Comparison of ENCODE assay signal across 6 worm cellular contexts in the genomic region with DNA sequence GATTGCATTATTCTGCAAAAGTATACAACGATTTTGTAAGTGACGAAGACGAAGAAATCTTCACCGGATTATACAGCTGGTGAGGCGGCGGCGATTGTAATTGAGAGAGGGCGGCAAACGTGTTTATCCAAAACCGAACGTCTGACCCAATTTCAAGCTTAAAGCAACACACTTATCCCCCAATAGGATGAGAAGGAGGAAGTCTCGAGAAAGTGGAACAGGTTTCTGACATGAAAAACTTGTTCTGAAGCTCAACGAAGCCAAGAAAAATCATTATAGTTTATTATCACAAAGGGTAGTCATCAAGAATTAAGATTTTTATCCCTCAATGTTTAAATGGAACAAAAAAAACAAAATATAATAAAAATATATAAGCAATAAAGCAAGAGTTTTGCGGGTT.
TF ChIP-seq lines count a peak whose summit lies in the region.

A gene (minus strand): TSS at position 143 of the 400 bp plus-strand sequence.

TF ChIP-seq in whole organism, L1 larva, 84 proteins besides CTCF, POLR2A, EP300 and RAD21:
- TF ChIP-seq egl-13 (tag; optimal IDR thresholded peaks at IDR 0.05; lab: Kevin White, UChicago) (no peak), mab-9 (GFP tag; IDR thresholded peaks at IDR 0.05; lab: Robert Waterston, UW) (no peak), lin-13 (GFP tag; optimal IDR thresholded peaks at IDR 0.05; lab: Kevin White, UChicago) (no peak), tlp-1 (tag; optimal IDR thresholded peaks at IDR 0.05; lab: Kevin White, UChicago) (no peak), blmp-1 (tag; optimal IDR thresholded peaks at IDR 0.05; lab: Kevin White, UChicago) (peak; percentile 56), fkh-10 (GFP tag; optimal IDR thresholded peaks at IDR 0.05; lab: Kevin White, UChicago) (no peak)

TF ChIP-seq in whole organism, L2 larva, 48 proteins besides CTCF, POLR2A, EP300 and RAD21:
- TF ChIP-seq crh-2 (tag; optimal IDR thresholded peaks at IDR 0.05; lab: Kevin White, UChicago): no peak
- TF ChIP-seq sem-4 (tag; optimal IDR thresholded peaks at IDR 0.05; lab: Kevin White, UChicago): peak; percentile 54
- peak; percentile 28 for TF ChIP-seq nhr-21 (tag; optimal IDR thresholded peaks at IDR 0.05; lab: Kevin White, UChicago)

TF ChIP-seq in whole organism, L3 larva, 47 proteins besides CTCF, POLR2A, EP300 and RAD21:
- TF ChIP-seq lsy-12 (tag; optimal IDR thresholded peaks at IDR 0.05; lab: Kevin White, UChicago) (no peak), nhr-43 (tag; optimal IDR thresholded peaks at IDR 0.05; lab: Kevin White, UChicago; ENCODE audit: poor library complexity, severe bottlenecking) (peak; percentile 70), mml-1 (tag; optimal IDR thresholded peaks at IDR 0.05; lab: Kevin White, UChicago) (no peak), hmg-11 (tag; optimal IDR thresholded peaks at IDR 0.05; lab: Kevin White, UChicago) (no peak), nhr-23 (tag; optimal IDR thresholded peaks at IDR 0.05; lab: Kevin White, UChicago) (peak; percentile 92), aly-2 (tag; optimal IDR thresholded peaks at IDR 0.05; lab: Kevin White, UChicago) (no peak), ceh-28 (tag; optimal IDR thresholded peaks at IDR 0.05; lab: Kevin White, UChicago) (no peak), elt-2 (tag; optimal IDR thresholded peaks at IDR 0.05; lab: Kevin White, UChicago) (no peak), snpc-4 (tag; optimal IDR thresholded peaks at IDR 0.05; lab: Kevin White, UChicago) (no peak), ceh-16 (tag; optimal IDR thresholded peaks at IDR 0.05; lab: Kevin White, UChicago) (no peak), nhr-25 (tag; optimal IDR thresholded peaks at IDR 0.05; lab: Kevin White, UChicago) (no peak), unc-62 (GFP tag; optimal IDR thresholded peaks at IDR 0.05; lab: Kevin White, UChicago) (no peak), zag-1 (tag; optimal IDR thresholded peaks at IDR 0.05; lab: Kevin White, UChicago) (no peak), sea-2 (GFP tag; optimal IDR thresholded peaks at IDR 0.05; lab: Kevin White, UChicago) (no peak), fos-1 (tag; optimal IDR thresholded peaks at IDR 0.05; lab: Kevin White, UChicago) (no peak), nhr-237 (tag; optimal IDR thresholded peaks at IDR 0.05; lab: Kevin White, UChicago) (no peak), elt-3 (tag; optimal IDR thresholded peaks at IDR 0.05; lab: Kevin White, UChicago) (no peak)

TF ChIP-seq in whole organism, L4 larva, 104 proteins besides CTCF, POLR2A, EP300 and RAD21:
- no peak for TF ChIP-seq nhr-10 (tag; optimal IDR thresholded peaks at IDR 0.05; lab: Kevin White, UChicago)
- no peak for TF ChIP-seq spr-3 (GFP tag; optimal IDR thresholded peaks at IDR 0.05; lab: Kevin White, UChicago)
- no peak for TF ChIP-seq dve-1 (tag; optimal IDR thresholded peaks at IDR 0.05; lab: Kevin White, UChicago; ENCODE audit: insufficient read depth)
- TF ChIP-seq pha-4 (GFP tag; IDR thresholded peaks at IDR 0.05; lab: Robert Waterston, UW): no peak
- TF ChIP-seq pha-4 (tag; optimal IDR thresholded peaks at IDR 0.05; lab: Kevin White, UChicago): no peak
- TF ChIP-seq cey-2 (tag; optimal IDR thresholded peaks at IDR 0.05; lab: Kevin White, UChicago; ENCODE audit: borderline replicate concordance, insufficient read depth): no peak
- TF ChIP-seq hlh-11 (tag; optimal IDR thresholded peaks at IDR 0.05; lab: Kevin White, UChicago): peak; percentile 43
- TF ChIP-seq Y105C5A.15 (GFP tag; IDR thresholded peaks at IDR 0.05; lab: Robert Waterston, UW): no peak
- TF ChIP-seq nhr-42 (GFP tag; IDR thresholded peaks at IDR 0.05; lab: Robert Waterston, UW): peak; percentile 24; the same call in 1 of the 2 replicates

TF ChIP-seq in whole organism, early embryonic, 17 proteins besides CTCF, POLR2A, EP300 and RAD21:
- TF ChIP-seq ama-1 (optimal IDR thresholded peaks at IDR 0.05; lab: Kevin White, UChicago) (peak; percentile 56), tra-4 (tag; optimal IDR thresholded peaks at IDR 0.05; lab: Kevin White, UChicago) (no peak)

TF ChIP-seq in whole organism, mixed stage, embryonic, 35 proteins besides CTCF, POLR2A, EP300 and RAD21:
- no peak for TF ChIP-seq snpc-4 (tag; optimal IDR thresholded peaks at IDR 0.05; lab: Kevin White, UChicago)
- peak; percentile 3 for TF ChIP-seq ham-2 (GFP tag; optimal IDR thresholded peaks at IDR 0.05; lab: Kevin White, UChicago)
- TF ChIP-seq ces-1 (GFP tag; optimal IDR thresholded peaks at IDR 0.05; lab: Kevin White, UChicago): peak; percentile 33
